Fruit fly (Drosophila melanogaster) whole organism, wandering third instar larva: Measurements from ENCODE around the gene CG17917.

ENCODE experiments used
- CG9705 ChIP-seq: fragments of 200-800 bp; sonication (Bioruptor generic); optimal IDR thresholded peaks from 2 replicates; lab custom pipeline; 2018; ENCODE audit warnings: missing biosample characterization, mild to moderate bottlenecking, missing genetic modification characterization
- Hr78 ChIP-seq: fragments of >200 bp; optimal IDR thresholded peaks from 2 replicates; lab custom pipeline; 2017; ENCODE audit warnings: missing biosample characterization, missing genetic modification characterization
- h ChIP-seq: fragments of 200-800 bp; sonication (Bioruptor generic); optimal IDR thresholded peaks from 3 replicates; lab custom pipeline; 2016; ENCODE audit warnings: missing biosample characterization, mild to moderate bottlenecking, missing genetic modification characterization
- usp ChIP-seq: fragments of >200 bp; optimal IDR thresholded peaks from 2 replicates; lab custom pipeline; 2017; ENCODE audit warnings: missing biosample characterization, missing genetic modification characterization

dm6 chr3R:6354408-6354807 is 12.6 kb downstream of the CG17917 start:
- no peak for TF ChIP-seq usp (GFP tag; lab: Kevin White, UChicago)
- no peak for TF ChIP-seq CG9705 (GFP tag; lab: Kevin White, UChicago)
- no peak for TF ChIP-seq Hr78
- no peak for TF ChIP-seq h
